Fruit fly (Drosophila melanogaster): ENCODE results near the gene CG13707.

- TF ChIP-seq CG11617 (GFP tag; optimal IDR thresholded peaks at IDR 0.05) (no peak), cic (GFP tag; optimal IDR thresholded peaks at IDR 0.05) (no peak), tj (GFP tag; optimal IDR thresholded peaks at IDR 0.05) (no peak), toe (GFP tag; optimal IDR thresholded peaks at IDR 0.05) (no peak), Mnt (GFP tag; optimal IDR thresholded peaks at IDR 0.05) (no peak), CG7101 (tag; optimal IDR thresholded peaks at IDR 0.05) (no peak), Crg-1 (GFP tag; optimal IDR thresholded peaks at IDR 0.05) (no peak), CG1620 (GFP tag; optimal IDR thresholded peaks at IDR 0.05) (no peak), CG12768 (GFP tag; optimal IDR thresholded peaks at IDR 0.05) (no peak), kay (GFP tag; ENCODE audit: borderline replicate concordance) (no peak)
These were observed at the start of gene CG13707 for dm6 chr3L:4840039-4840939.
